Fruit fly (Drosophila melanogaster): ENCODE results near the gene smp-30.

The smp-30 gene

dm6 chr3R:14709480-14709984, 41.5 kb downstream of the smp-30 start (continued):
- TF ChIP-seq lab (GFP tag; optimal IDR thresholded peaks at IDR 0.05), result no peak
- TF ChIP-seq Asciz (GFP tag; optimal IDR thresholded peaks at IDR 0.05), result no peak
- no peak for TF ChIP-seq BtbVII (GFP tag; optimal IDR thresholded peaks at IDR 0.05)
- no peak for TF ChIP-seq CG2129 (GFP tag; IDR thresholded peaks at IDR 0.05; ENCODE audit: partially characterized antibody)
- no peak for TF ChIP-seq CG14965 (GFP tag; optimal IDR thresholded peaks at IDR 0.05; ENCODE audit: borderline replicate concordance)
- no peak for TF ChIP-seq CG1602 (GFP tag; optimal IDR thresholded peaks at IDR 0.05)
- TF ChIP-seq CG7839 (tag; optimal IDR thresholded peaks at IDR 0.05), result no peak
- TF ChIP-seq TFAM (GFP tag; optimal IDR thresholded peaks at IDR 0.05), result no peak
- no peak for TF ChIP-seq lbe (GFP tag; optimal IDR thresholded peaks at IDR 0.05)
- no peak for TF ChIP-seq CG3838 (GFP tag; optimal IDR thresholded peaks at IDR 0.05)
- TF ChIP-seq Max (GFP tag; optimal IDR thresholded peaks at IDR 0.05), result no peak
- no peak for TF ChIP-seq Rfx (GFP tag; IDR thresholded peaks at IDR 0.05)
- TF ChIP-seq ind (GFP tag; optimal IDR thresholded peaks at IDR 0.05), result no peak
- no peak for TF ChIP-seq CG11695 (GFP tag; IDR thresholded peaks at IDR 0.05)
- TF ChIP-seq CG2712 (tag; optimal IDR thresholded peaks at IDR 0.05), result no peak
- TF ChIP-seq sens (GFP tag), result peak; percentile 33
- TF ChIP-seq CG14860 (GFP tag; IDR thresholded peaks at IDR 0.05; ENCODE audit: partially characterized antibody), result no peak
- TF ChIP-seq CG4820 (GFP tag; optimal IDR thresholded peaks at IDR 0.05), result no peak
- TF ChIP-seq gcm2 (GFP tag; optimal IDR thresholded peaks at IDR 0.05), result no peak
- TF ChIP-seq wdn (GFP tag; IDR thresholded peaks at IDR 0.05), result no peak
- no peak for TF ChIP-seq CTCF (GFP tag; optimal IDR thresholded peaks at IDR 0.05)
- TF ChIP-seq otp (GFP tag; IDR thresholded peaks at IDR 0.05), result no peak
- no peak for TF ChIP-seq Doc2 (GFP tag; IDR thresholded peaks at IDR 0.05)
- no peak for TF ChIP-seq CG14014 (GFP tag; IDR thresholded peaks at IDR 0.05)
- TF ChIP-seq gsb (GFP tag; IDR thresholded peaks at IDR 0.05), result no peak
- peak; percentile 41 for TF ChIP-seq sens-2 (GFP tag; IDR thresholded peaks at IDR 0.05)
- peak; percentile 50 for TF ChIP-seq CG13894 (tag; optimal IDR thresholded peaks at IDR 0.05)
- TF ChIP-seq peb (GFP tag; IDR thresholded peaks at IDR 0.05), result no peak
- TF ChIP-seq crol (GFP tag; IDR thresholded peaks at IDR 0.05), result peak; percentile 68; the same call in 1 of the 2 replicates
- no peak for TF ChIP-seq stc (GFP tag; IDR thresholded peaks at IDR 0.05)
- TF ChIP-seq lmd (GFP tag; IDR thresholded peaks at IDR 0.05), result no peak
- TF ChIP-seq Ada2b (GFP tag; IDR thresholded peaks at IDR 0.05), result no peak
- TF ChIP-seq CG17385 (GFP tag; optimal IDR thresholded peaks at IDR 0.05), result no peak
- no peak for TF ChIP-seq croc (GFP tag; conservative IDR thresholded peaks at IDR 0.05)
- no peak for TF ChIP-seq CG7987 (GFP tag; optimal IDR thresholded peaks at IDR 0.05)
- no peak for TF ChIP-seq mld (GFP tag; IDR thresholded peaks at IDR 0.05; ENCODE audit: partially characterized antibody)
- 0 out of 2 replicates have a peak, but pooled peaks have one; percentile 7 for TF ChIP-seq seq (GFP tag; IDR thresholded peaks at IDR 0.05)
- no peak for TF ChIP-seq az2 (GFP tag; optimal IDR thresholded peaks at IDR 0.05)
- TF ChIP-seq Deaf1 (tag; optimal IDR thresholded peaks at IDR 0.05), result peak; percentile 30
- no peak for TF ChIP-seq mam (GFP tag; optimal IDR thresholded peaks at IDR 0.05)
- TF ChIP-seq Dbx (GFP tag; IDR thresholded peaks at IDR 0.05), result no peak
- no peak for TF ChIP-seq btn (GFP tag; optimal IDR thresholded peaks at IDR 0.05)
- no peak for TF ChIP-seq amos (GFP tag; IDR thresholded peaks at IDR 0.05; ENCODE audit: partially characterized antibody)
- peak; percentile 93 for TF ChIP-seq sr (GFP tag; IDR thresholded peaks at IDR 0.05)
- TF ChIP-seq caup (GFP tag; optimal IDR thresholded peaks at IDR 0.05; ENCODE audit: severe bottlenecking), result no peak
- TF ChIP-seq grn (GFP tag; optimal IDR thresholded peaks at IDR 0.05), result no peak

Measured in whole organism, embryonic.